Worm (Caenorhabditis elegans) whole organism, L2 larva: ENCODE results near the gene C43D7.7.

ENCODE experiments used
- C34F6.9 ChIP-seq: fragments of 150-350 bp; optimal IDR thresholded peaks from 2 replicates; lab custom pipeline; 2014; ENCODE audit warnings: missing biosample characterization, missing genetic modification characterization
- Y55F3AM.14 ChIP-seq: fragments of 200-800 bp; sonication (Bioruptor generic); optimal IDR thresholded peaks from 2 replicates; lab custom pipeline; 2018; ENCODE audit warnings: mild to moderate bottlenecking, missing genetic modification characterization, missing compliant biosample characterization
- aly-2 ChIP-seq: fragments of 150-350 bp; optimal IDR thresholded peaks from 2 replicates; lab custom pipeline; 2014; ENCODE audit warnings: missing biosample characterization, missing genetic modification characterization
- ama-1 ChIP-seq: fragments of 150-350 bp; optimal IDR thresholded peaks from 2 replicates; lab custom pipeline; 2018; ENCODE audit warnings: inconsistent platforms
- blmp-1 ChIP-seq: sonication (generic microtip); optimal IDR thresholded peaks from 2 replicates; lab custom pipeline; 2017; ENCODE audit warnings: missing genetic modification characterization, mild to moderate bottlenecking, missing compliant biosample characterization, antibody characterized with exemption, moderate library complexity; ENCODE audit not compliant: insufficient read depth
- ceh-16 ChIP-seq: fragments of 150-350 bp; optimal IDR thresholded peaks from 2 replicates; lab custom pipeline; 2014; ENCODE audit warnings: missing biosample characterization, missing genetic modification characterization
- ceh-82 ChIP-seq: fragments of 150-350 bp; optimal IDR thresholded peaks from 2 replicates; lab custom pipeline; 2014; ENCODE audit warnings: missing biosample characterization, missing genetic modification characterization
- crh-2 ChIP-seq: sonication (generic microtip); optimal IDR thresholded peaks from 2 replicates; lab custom pipeline; 2017; ENCODE audit warnings: missing biosample characterization, missing genetic modification characterization
- dmd-4 ChIP-seq: sonication (generic microtip); optimal IDR thresholded peaks from 2 replicates; lab custom pipeline; 2017; ENCODE audit warnings: missing biosample characterization, missing genetic modification characterization
- elt-3 ChIP-seq: sonication (generic microtip); optimal IDR thresholded peaks from 2 replicates; lab custom pipeline; 2017; ENCODE audit warnings: missing biosample characterization, missing genetic modification characterization
- fos-1 ChIP-seq: fragments of 150-350 bp; optimal IDR thresholded peaks from 2 replicates; lab custom pipeline; 2014; ENCODE audit warnings: missing biosample characterization, missing genetic modification characterization
- gmeb-1 ChIP-seq: fragments of 150-350 bp; optimal IDR thresholded peaks from 2 replicates; lab custom pipeline; 2014; ENCODE audit warnings: missing biosample characterization, missing genetic modification characterization
- lin-11 ChIP-seq: fragments of 150-350 bp; sonication (generic microtip); optimal IDR thresholded peaks from 2 replicates; lab custom pipeline; 2014; ENCODE audit warnings: missing biosample characterization, missing genetic modification characterization, inconsistent platforms, mixed read lengths
- lin-13 ChIP-seq: fragments of 150-350 bp; optimal IDR thresholded peaks from 2 replicates; lab custom pipeline; 2014; ENCODE audit warnings: missing biosample characterization, missing genetic modification reagents, missing genetic modification characterization
- lin-39 ChIP-seq: fragments of 150-350 bp; optimal IDR thresholded peaks from 2 replicates; lab custom pipeline; 2014; ENCODE audit warnings: missing biosample characterization, missing genetic modification reagents, missing genetic modification characterization
- lsy-2 ChIP-seq, 2 experiments: fragments of 150-350 bp in 1 of 2; sonication (generic microtip) in 1 of 2; optimal IDR thresholded peaks; 2 replicates each; lab custom pipeline; 2014 to 2017; ENCODE audit warnings: missing biosample characterization in 2 of 2, missing genetic modification characterization in 2 of 2
- mbf-1 ChIP-seq: sonication (generic microtip); optimal IDR thresholded peaks from 2 replicates; lab custom pipeline; 2017; ENCODE audit warnings: missing biosample characterization, missing genetic modification characterization
- mdl-1 ChIP-seq, 2 experiments: fragments of 150-350 bp in 1 of 2; sonication (generic microtip) in 1 of 2; optimal IDR thresholded peaks; 2 replicates each; lab custom pipeline; 2017; ENCODE audit warnings: missing biosample characterization in 2 of 2, missing genetic modification characterization in 2 of 2
- nhr-11 ChIP-seq: fragments of 150-350 bp; optimal IDR thresholded peaks from 2 replicates; lab custom pipeline; 2014; ENCODE audit warnings: missing biosample characterization, missing genetic modification characterization
- nhr-21 ChIP-seq: fragments of 150-350 bp; optimal IDR thresholded peaks from 2 replicates; lab custom pipeline; 2014; ENCODE audit warnings: missing biosample characterization, missing genetic modification characterization
- nhr-23 ChIP-seq: fragments of 150-350 bp; optimal IDR thresholded peaks from 2 replicates; lab custom pipeline; 2014; ENCODE audit warnings: missing biosample characterization, missing genetic modification reagents, missing genetic modification characterization
- nhr-237 ChIP-seq: fragments of 150-350 bp; optimal IDR thresholded peaks from 2 replicates; lab custom pipeline; 2014; ENCODE audit warnings: missing biosample characterization, missing genetic modification characterization
- nhr-25 ChIP-seq: fragments of 150-350 bp; sonication (generic microtip); optimal IDR thresholded peaks from 3 replicates; lab custom pipeline; 2014; ENCODE audit warnings: missing biosample characterization, missing genetic modification characterization
- nhr-77 ChIP-seq: fragments of 150-350 bp; optimal IDR thresholded peaks from 2 replicates; lab custom pipeline; 2014; ENCODE audit warnings: missing biosample characterization, missing genetic modification characterization
- peb-1 ChIP-seq: fragments of 150-350 bp; optimal IDR thresholded peaks from 2 replicates; lab custom pipeline; 2014; ENCODE audit warnings: missing biosample characterization, missing genetic modification characterization
- sem-4 ChIP-seq: fragments of 150-350 bp; optimal IDR thresholded peaks from 2 replicates; lab custom pipeline; 2014; ENCODE audit warnings: missing biosample characterization, missing genetic modification reagents, missing genetic modification characterization
- skn-1 ChIP-seq: sonication (generic microtip); optimal IDR thresholded peaks from 2 replicates; lab custom pipeline; 2017; ENCODE audit warnings: missing biosample characterization, missing genetic modification characterization
- sma-3 ChIP-seq: sonication (generic microtip); optimal IDR thresholded peaks from 2 replicates; lab custom pipeline; 2016; ENCODE audit warnings: missing genetic modification reagents, missing genetic modification characterization, missing compliant biosample characterization
- sma-9 ChIP-seq, 2 experiments: fragments of 150-350 bp in 1 of 2; sonication (generic microtip) in 1 of 2; optimal IDR thresholded peaks; 2 replicates each; lab custom pipeline; 2014 to 2016; ENCODE audit warnings: missing genetic modification characterization in 2 of 2, mild to moderate bottlenecking in 1 of 2, missing biosample characterization in 1 of 2, missing compliant biosample characterization in 1 of 2, missing genetic modification reagents in 1 of 2, moderate library complexity in 1 of 2
- snpc-4 ChIP-seq: fragments of 150-350 bp; optimal IDR thresholded peaks from 2 replicates; lab custom pipeline; 2014; ENCODE audit warnings: missing biosample characterization, missing genetic modification characterization
- unc-39 ChIP-seq: fragments of 150-350 bp; optimal IDR thresholded peaks from 2 replicates; lab custom pipeline; 2014; ENCODE audit warnings: missing biosample characterization, missing genetic modification characterization
- unc-55 ChIP-seq: fragments of 150-350 bp; sonication (generic microtip); optimal IDR thresholded peaks from 3 replicates; lab custom pipeline; 2014; ENCODE audit warnings: missing biosample characterization, missing genetic modification reagents, missing genetic modification characterization
- unc-62 ChIP-seq: fragments of 150-350 bp; optimal IDR thresholded peaks from 2 replicates; lab custom pipeline; 2014; ENCODE audit warnings: missing biosample characterization, missing genetic modification reagents, missing genetic modification characterization
- zag-1 ChIP-seq: fragments of 150-350 bp; optimal IDR thresholded peaks from 2 replicates; lab custom pipeline; 2014; ENCODE audit warnings: missing biosample characterization, missing genetic modification characterization
- ztf-1 ChIP-seq: fragments of 200-800 bp; sonication (Bioruptor generic); conservative IDR thresholded peaks from 2 replicates; pipeline ENCODE4 v1.3.6; 2022; ENCODE audit warnings: missing genetic modification characterization, missing compliant biosample characterization
- ztf-11 ChIP-seq: sonication (generic microtip); optimal IDR thresholded peaks from 2 replicates; lab custom pipeline; 2017; ENCODE audit warnings: missing biosample characterization, missing genetic modification characterization
- ztf-4 ChIP-seq: fragments of 150-350 bp; optimal IDR thresholded peaks from 2 replicates; lab custom pipeline; 2014; ENCODE audit warnings: missing biosample characterization, missing genetic modification characterization

The C43D7.7 gene

DNA sequence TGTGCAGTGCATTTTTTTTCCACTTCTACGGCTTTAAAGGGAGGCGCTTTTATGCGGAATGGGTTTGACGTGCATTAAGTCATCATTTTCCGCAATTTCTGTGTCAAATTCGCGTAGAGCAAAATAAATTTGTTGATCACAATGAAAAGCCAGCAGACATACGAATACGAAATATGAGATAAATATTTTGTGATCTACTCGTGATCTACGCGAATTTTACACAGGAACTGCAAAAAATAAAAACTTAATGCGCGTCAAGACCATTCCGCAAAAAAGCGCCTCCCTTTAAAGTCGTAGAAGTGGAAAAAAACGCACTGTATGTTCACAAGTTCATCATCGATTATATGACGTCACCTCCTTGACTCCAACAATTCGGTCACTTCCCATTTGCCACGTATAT, 7.9 kb downstream of the C43D7.7 start, which contains the start of gene C43D7.8:
TSS of gene C43D7.8 (minus strand) at position 101 of the 400 bp plus-strand sequence.
- TF ChIP-seq Y55F3AM.14 (no peak), sma-3 (GFP tag; lab: Kevin White, UChicago) (no peak), lin-13 (GFP tag; lab: Kevin White, UChicago) (no peak), fos-1 (tag; lab: Kevin White, UChicago) (no peak), nhr-23 (tag; lab: Kevin White, UChicago) (no peak), nhr-25 (tag; lab: Kevin White, UChicago) (no peak), mdl-1 (tag; optimal IDR thresholded peaks at IDR 0.05; lab: Kevin White, UChicago) (no peak), ztf-1 (no peak), ama-1 (lab: Kevin White, UChicago) (no peak), ceh-16 (tag; lab: Kevin White, UChicago) (no peak), peb-1 (tag; lab: Kevin White, UChicago) (no peak), skn-1 (tag; lab: Kevin White, UChicago) (no peak), snpc-4 (tag; lab: Kevin White, UChicago) (no peak), C34F6.9 (tag; lab: Kevin White, UChicago) (no peak), unc-55 (GFP tag; lab: Kevin White, UChicago) (no peak), ceh-82 (tag; lab: Kevin White, UChicago) (no peak), nhr-237 (no peak)
- TF ChIP-seq, all 48 proteins: peak for 0

DNA sequence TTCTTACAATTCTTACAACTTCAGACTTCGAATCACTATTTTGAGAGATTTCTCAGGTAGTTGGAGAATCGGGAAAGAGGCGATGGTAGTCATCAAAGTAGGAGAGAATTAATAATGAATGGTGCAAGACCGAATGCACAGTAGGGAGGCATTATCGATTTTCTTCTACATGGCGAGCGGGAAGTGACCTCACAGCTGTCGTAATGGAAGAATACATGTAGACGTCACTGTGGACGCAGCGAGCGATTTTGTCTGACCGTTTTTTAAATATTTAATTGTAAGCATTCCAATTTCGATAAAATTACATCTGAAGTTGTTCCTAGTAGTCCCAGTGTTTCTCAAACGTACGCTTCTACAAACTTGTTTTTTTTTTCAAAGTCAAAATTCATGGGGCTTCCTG, 9.7 kb downstream of the C43D7.7 start, which contains the start of gene F55C9.11:
TSS of gene F55C9.11 (minus strand) at position 101 of the 400 bp plus-strand sequence.
- no peak for TF ChIP-seq Y55F3AM.14
- no peak for TF ChIP-seq nhr-25 (tag; lab: Kevin White, UChicago)
- no peak for TF ChIP-seq skn-1 (tag; lab: Kevin White, UChicago)
- TF ChIP-seq ztf-11 (tag; lab: Kevin White, UChicago), result no peak
- TF ChIP-seq ztf-4 (tag; lab: Kevin White, UChicago), result no peak

DNA sequence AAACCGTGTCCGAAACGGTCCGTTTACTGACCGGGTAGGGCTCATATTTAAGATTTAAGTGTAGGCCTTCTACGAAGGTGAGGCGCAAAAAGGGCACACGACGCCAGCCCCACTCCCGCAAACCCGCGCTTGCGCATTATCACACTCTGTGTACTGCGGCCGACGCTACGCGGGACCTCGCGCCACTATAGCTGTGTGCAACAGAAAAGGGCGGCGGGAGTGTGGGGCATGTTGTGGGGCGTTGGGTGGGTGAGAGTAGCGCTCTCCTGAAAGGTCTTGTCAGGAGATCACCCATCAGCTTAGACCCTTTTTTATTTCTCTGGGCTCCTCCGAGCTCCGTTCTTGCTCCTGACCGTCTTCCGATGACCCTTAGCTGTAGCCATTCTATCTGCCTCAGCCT, 11.2 kb downstream of the C43D7.7 start:
- TF ChIP-seq ztf-11 (tag; lab: Kevin White, UChicago) (no peak), sem-4 (tag; lab: Kevin White, UChicago) (no peak), zag-1 (tag; lab: Kevin White, UChicago) (no peak), lin-39 (no peak)

DNA sequence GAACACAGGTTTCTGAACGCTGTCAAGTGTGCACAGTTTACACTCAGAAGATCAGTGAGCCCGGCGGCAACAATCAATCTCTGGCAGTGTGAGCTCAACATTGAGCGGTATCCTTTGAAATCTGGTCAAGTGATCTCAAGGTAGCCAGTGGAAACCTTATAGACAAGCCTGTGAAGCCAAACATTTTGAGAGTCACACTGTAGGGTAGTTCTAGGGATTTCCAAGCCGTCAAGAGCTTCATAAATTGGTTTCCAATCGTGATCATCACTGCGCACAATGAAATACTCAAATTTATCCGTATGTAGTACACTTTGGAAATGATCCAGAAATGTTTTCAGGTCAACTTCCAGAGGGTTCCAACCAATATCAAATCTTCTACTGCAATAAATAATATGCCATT, 12.4 kb downstream of the C43D7.7 start, which contains the start of gene F55C9.15:
TSS of gene F55C9.15 (minus strand) at position 101 of the 400 bp plus-strand sequence.
- TF ChIP-seq aly-2 (tag; lab: Kevin White, UChicago), result no peak
- no peak for TF ChIP-seq lin-39
- TF ChIP-seq unc-39 (tag; lab: Kevin White, UChicago), result no peak
- no peak for TF ChIP-seq nhr-77
- TF ChIP-seq mbf-1, result no peak
- TF ChIP-seq zag-1 (tag; lab: Kevin White, UChicago), result no peak
- no peak for TF ChIP-seq nhr-21
- TF ChIP-seq dmd-4 (tag; lab: Kevin White, UChicago), result no peak
- no peak for TF ChIP-seq lsy-2 (tag; optimal IDR thresholded peaks at IDR 0.05; lab: Kevin White, UChicago)
- no peak for TF ChIP-seq elt-3 (tag; lab: Kevin White, UChicago)

DNA sequence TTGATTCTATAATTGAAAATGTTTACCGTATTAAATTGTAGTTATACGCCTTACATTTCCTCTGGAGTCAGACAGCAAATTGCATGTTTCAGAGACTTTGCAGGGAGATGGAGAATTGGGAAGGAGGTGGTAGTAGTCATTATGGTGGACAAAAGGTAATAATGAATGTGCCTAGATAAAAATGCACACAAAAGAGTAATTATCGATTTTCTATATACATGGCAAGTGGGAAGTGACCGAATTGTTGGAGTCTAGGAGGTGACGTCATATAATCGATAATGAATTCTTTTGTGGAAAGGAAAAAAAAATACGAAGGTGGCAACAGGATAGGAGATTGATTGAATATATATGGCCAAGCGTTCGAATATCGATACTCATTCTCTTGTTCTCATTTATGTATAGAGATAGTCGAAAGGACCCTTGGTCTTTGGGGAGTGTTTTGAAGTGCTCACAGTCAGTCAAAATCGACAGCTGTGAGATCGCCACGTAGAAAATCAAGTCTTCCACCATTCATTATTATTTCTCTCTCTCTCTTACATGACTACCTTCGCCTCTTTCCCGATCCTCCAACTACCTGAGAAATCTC, 15.6 kb downstream of the C43D7.7 start, which contains the start of the genes fbxb-63 and fbxb-61:
TSS of gene fbxb-63 (minus strand) at position 142 of the 586 bp plus-strand sequence.
TSS of gene fbxb-61 (plus strand) at position 536 of the 586 bp plus-strand sequence.
- no peak for TF ChIP-seq nhr-237
- TF ChIP-seq, all 48 proteins: peak for 0

DNA sequence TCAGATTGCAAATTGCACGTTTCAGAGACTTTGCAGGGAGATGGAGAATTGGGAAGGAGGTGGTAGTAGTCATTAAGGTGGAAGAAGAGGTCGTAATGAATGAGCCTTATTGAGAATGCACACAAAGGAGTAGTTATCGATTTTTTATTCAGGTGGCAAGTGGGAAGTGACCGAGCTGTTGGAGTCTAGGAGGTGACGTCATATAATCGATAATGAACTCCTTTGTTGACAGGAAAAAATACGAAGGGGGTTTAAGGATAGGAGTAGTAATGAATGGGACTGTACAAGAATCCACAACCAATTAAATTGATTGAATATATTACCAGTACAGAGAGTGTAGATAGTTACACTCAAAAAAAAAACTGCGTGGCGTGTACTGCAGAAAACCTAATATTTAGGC, 17.4 kb downstream of the C43D7.7 start, which contains the start of gene fbxb-62:
TSS of gene fbxb-62 (minus strand) at position 101 of the 400 bp plus-strand sequence.
- TF ChIP-seq ama-1 (lab: Kevin White, UChicago), result no peak
- no peak for TF ChIP-seq nhr-11 (tag; lab: Kevin White, UChicago)
- TF ChIP-seq crh-2 (tag; lab: Kevin White, UChicago), result no peak
- TF ChIP-seq gmeb-1 (tag; lab: Kevin White, UChicago), result no peak
- TF ChIP-seq ztf-1, result no peak
- TF ChIP-seq lin-11 (tag; lab: Kevin White, UChicago), result no peak
- TF ChIP-seq elt-3 (tag; lab: Kevin White, UChicago), result no peak
- TF ChIP-seq Y55F3AM.14, result no peak
- no peak for TF ChIP-seq sma-9 (GFP tag; optimal IDR thresholded peaks at IDR 0.05; lab: Kevin White, UChicago)
- no peak for TF ChIP-seq sma-9 (tag; optimal IDR thresholded peaks at IDR 0.05; lab: Kevin White, UChicago)
- TF ChIP-seq unc-62 (GFP tag; lab: Kevin White, UChicago), result no peak
- no peak for TF ChIP-seq blmp-1
- no peak for TF ChIP-seq lin-39
